Fruit fly (Drosophila melanogaster) whole organism, embryonic: ENCODE measurements around the gene CG7342.

Experiments used
- Abd-B ChIP-seq: fragments of 200-800 bp; sonication (Bioruptor generic); optimal IDR thresholded peaks from 2 replicates; lab custom pipeline; 2018; ENCODE audit warnings: missing biosample characterization, mild to moderate bottlenecking, missing genetic modification characterization, moderate library complexity
- BEAF-32 ChIP-seq: fragments of 200-800 bp; sonication (Bioruptor generic); optimal IDR thresholded peaks from 3 replicates; lab custom pipeline; 2017; ENCODE audit warnings: missing biosample characterization, missing genetic modification characterization, mild to moderate bottlenecking, moderate library complexity, missing genetic modification reagents
- CG10209 ChIP-seq: fragments of 200-800 bp; sonication (Bioruptor generic); optimal IDR thresholded peaks from 3 replicates; lab custom pipeline; 2017; ENCODE audit warnings: missing biosample characterization, mild to moderate bottlenecking, missing genetic modification characterization, missing genetic modification reagents
- CG10979 ChIP-seq: fragments of 200-800 bp; sonication (Bioruptor generic); optimal IDR thresholded peaks from 2 replicates; lab custom pipeline; 2018; ENCODE audit warnings: missing biosample characterization, mild to moderate bottlenecking, missing genetic modification characterization, moderate library complexity
- CG11247 ChIP-seq: fragments of 200-800 bp; sonication (Bioruptor generic); IDR thresholded peaks from 2 replicates; pipeline ENCODE4 v1.3.6; 2022; ENCODE audit warnings: missing biosample characterization, missing genetic modification characterization
- CG16779 ChIP-seq: fragments of 200-800 bp; sonication (Bioruptor generic); IDR thresholded peaks from 2 replicates; pipeline ENCODE4 v1.3.6; 2022; ENCODE audit warnings: missing biosample characterization, missing genetic modification characterization
- CG17385 ChIP-seq: fragments of 200-800 bp; sonication (Bioruptor generic); optimal IDR thresholded peaks from 3 replicates; lab custom pipeline; 2018; ENCODE audit warnings: missing biosample characterization, mild to moderate bottlenecking, missing genetic modification characterization
- CG18619 ChIP-seq: fragments of 200-800 bp; sonication (Bioruptor generic); optimal IDR thresholded peaks from 3 replicates; lab custom pipeline; 2017; ENCODE audit warnings: missing biosample characterization, mild to moderate bottlenecking, missing genetic modification characterization
- CG2889 ChIP-seq: fragments of 200-800 bp; sonication (Bioruptor generic); IDR thresholded peaks from 3 replicates; pipeline ENCODE4 v1.3.6; 2022; ENCODE audit warnings: missing biosample characterization, missing genetic modification characterization
- CG33557 ChIP-seq: fragments of 200-800 bp; sonication (Bioruptor generic); optimal IDR thresholded peaks from 2 replicates; lab custom pipeline; 2019; ENCODE audit warnings: missing biosample characterization, mild to moderate bottlenecking, missing genetic modification characterization, moderate library complexity
- CG34422 ChIP-seq: fragments of 200-800 bp; sonication (Bioruptor generic); IDR thresholded peaks from 3 replicates; pipeline ENCODE4 v1.3.6; 2022; ENCODE audit warnings: missing biosample characterization, missing genetic modification characterization
- CG4424 ChIP-seq: fragments of 200-800 bp; sonication (Bioruptor generic); optimal IDR thresholded peaks from 3 replicates; lab custom pipeline; 2016; ENCODE audit warnings: missing biosample characterization, missing genetic modification characterization
- CG5245 ChIP-seq: fragments of 200-800 bp; sonication (Bioruptor generic); optimal IDR thresholded peaks from 3 replicates; lab custom pipeline; 2016; ENCODE audit warnings: missing biosample characterization, missing genetic modification characterization
- CG6791 ChIP-seq: fragments of 200-800 bp; sonication (Bioruptor generic); IDR thresholded peaks from 3 replicates; pipeline ENCODE4 v1.3.6; 2022; ENCODE audit warnings: missing biosample characterization, missing genetic modification characterization; ENCODE audit not compliant: partially characterized antibody
- CG6854 ChIP-seq: fragments of 200-800 bp; sonication (Bioruptor generic); optimal IDR thresholded peaks from 3 replicates; lab custom pipeline; 2017; ENCODE audit warnings: missing biosample characterization, mild to moderate bottlenecking, missing genetic modification characterization
- CG7372 ChIP-seq: fragments of 200-800 bp; sonication (Bioruptor generic); IDR thresholded peaks from 2 replicates; pipeline ENCODE4 v1.3.6; 2022; ENCODE audit warnings: missing biosample characterization, missing genetic modification characterization
- CG7556 ChIP-seq: fragments of 200-800 bp; sonication (Bioruptor generic); optimal IDR thresholded peaks from 2 replicates; lab custom pipeline; 2017; ENCODE audit warnings: missing biosample characterization, mild to moderate bottlenecking, missing genetic modification characterization
- CG7839 ChIP-seq: fragments of 200-800 bp; sonication (Bioruptor generic); optimal IDR thresholded peaks from 3 replicates; lab custom pipeline; 2018; ENCODE audit warnings: missing biosample characterization, mild to moderate bottlenecking, missing genetic modification characterization, moderate library complexity
- CTCF ChIP-seq: fragments of 200-800 bp; sonication (Bioruptor generic); optimal IDR thresholded peaks from 2 replicates; lab custom pipeline; 2017; ENCODE audit warnings: missing biosample characterization, mild to moderate bottlenecking, missing genetic modification characterization, moderate library complexity
- Chrac-16 ChIP-seq: fragments of 200-800 bp; sonication (Bioruptor generic); optimal IDR thresholded peaks from 3 replicates; lab custom pipeline; 2016; ENCODE audit warnings: missing biosample characterization, missing genetic modification characterization
- D19B ChIP-seq: fragments of 200-800 bp; sonication (Bioruptor generic); optimal IDR thresholded peaks from 2 replicates; lab custom pipeline; 2017; ENCODE audit warnings: missing biosample characterization, mild to moderate bottlenecking, missing genetic modification characterization
- Dbx ChIP-seq: fragments of 200-800 bp; sonication (Bioruptor generic); IDR thresholded peaks from 3 replicates; pipeline ENCODE4 v1.3.6; 2022; ENCODE audit warnings: missing biosample characterization, missing genetic modification characterization
- Dfd ChIP-seq, 2 experiments: fragments of >200 bp; optimal IDR thresholded peaks; 2 replicates each; lab custom pipeline; 2017; ENCODE audit warnings: missing biosample characterization in 2 of 2, missing genetic modification characterization in 2 of 2
- Drgx ChIP-seq: fragments of 200-800 bp; sonication (Bioruptor generic); IDR thresholded peaks from 2 replicates; pipeline ENCODE4 v1.3.6; 2022; ENCODE audit warnings: missing biosample characterization, missing genetic modification characterization
- Ets65A ChIP-seq: fragments of 200-800 bp; sonication (Bioruptor generic); peaks from one replicate; lab custom pipeline; 2016; ENCODE audit warnings: missing biosample characterization, missing genetic modification characterization
- Fer3 ChIP-seq: fragments of 200-800 bp; sonication (Bioruptor generic); optimal IDR thresholded peaks from 2 replicates; lab custom pipeline; 2018; ENCODE audit warnings: missing biosample characterization, mild to moderate bottlenecking, missing genetic modification characterization, moderate library complexity
- HHEX ChIP-seq: fragments of 200-800 bp; sonication (Bioruptor generic); optimal IDR thresholded peaks from 3 replicates; lab custom pipeline; 2017; ENCODE audit warnings: missing biosample characterization, mild to moderate bottlenecking, missing genetic modification characterization, missing genetic modification reagents
- HLH3B ChIP-seq: fragments of 200-800 bp; sonication (Bioruptor generic); IDR thresholded peaks from 2 replicates; pipeline ENCODE4 v1.3.6; 2022; ENCODE audit warnings: missing biosample characterization, missing genetic modification characterization
- HLH54F ChIP-seq: fragments of 200-800 bp; sonication (Bioruptor generic); optimal IDR thresholded peaks from 3 replicates; lab custom pipeline; 2016; ENCODE audit warnings: missing biosample characterization, missing genetic modification characterization
- Hmr ChIP-seq: fragments of 200-800 bp; sonication (Bioruptor generic); optimal IDR thresholded peaks from 3 replicates; lab custom pipeline; 2017; ENCODE audit warnings: mild to moderate bottlenecking, missing biosample characterization, missing genetic modification reagents, missing genetic modification characterization
- MBD-R2 ChIP-seq: fragments of 200-800 bp; sonication (Bioruptor generic); IDR thresholded peaks from 2 replicates; pipeline ENCODE4 v1.3.6; 2022; ENCODE audit warnings: missing biosample characterization, missing genetic modification characterization
- MESR4 ChIP-seq: fragments of 200-800 bp; sonication (Bioruptor generic); optimal IDR thresholded peaks from 2 replicates; lab custom pipeline; 2018; ENCODE audit warnings: missing biosample characterization, mild to moderate bottlenecking, missing genetic modification characterization, moderate library complexity
- Med ChIP-seq: fragments of 200-800 bp; sonication (Bioruptor generic); peaks from one replicate; lab custom pipeline; 2016; ENCODE audit warnings: missing biosample characterization, missing genetic modification characterization, mild to moderate bottlenecking, inconsistent platforms, moderate library complexity
- Pdp1 ChIP-seq, 2 experiments: fragments of 200-800 bp; sonication (Bioruptor generic); optimal IDR thresholded peaks; 3 replicates each; lab custom pipeline; 2016; ENCODE audit warnings: missing biosample characterization in 2 of 2, missing genetic modification characterization in 2 of 2, mild to moderate bottlenecking in 1 of 2, moderate library complexity in 1 of 2
- YL-1 ChIP-seq: fragments of 200-800 bp; sonication (Bioruptor generic); optimal IDR thresholded peaks from 3 replicates; lab custom pipeline; 2017; ENCODE audit warnings: missing biosample characterization, mild to moderate bottlenecking, missing genetic modification characterization
- chinmo ChIP-seq: fragments of 200-800 bp; sonication (Bioruptor generic); IDR thresholded peaks from 4 replicates; pipeline ENCODE4 v1.3.6; 2022; ENCODE audit warnings: missing biosample characterization, missing genetic modification characterization; ENCODE audit not compliant: partially characterized antibody
- chm ChIP-seq: fragments of 200-800 bp; sonication (Bioruptor generic); IDR thresholded peaks from 2 replicates; pipeline ENCODE4 v1.3.6; 2022; ENCODE audit warnings: missing biosample characterization, missing genetic modification characterization
- corto ChIP-seq: fragments of 200-800 bp; sonication (Bioruptor generic); optimal IDR thresholded peaks from 2 replicates; lab custom pipeline; 2016; ENCODE audit warnings: missing biosample characterization, mild to moderate bottlenecking, missing genetic modification characterization, moderate library complexity
- cwo ChIP-seq: fragments of 200-800 bp; sonication (Bioruptor generic); optimal IDR thresholded peaks from 3 replicates; lab custom pipeline; 2017; ENCODE audit warnings: missing biosample characterization, missing genetic modification characterization, mild to moderate bottlenecking, moderate library complexity, missing genetic modification reagents
- dpn ChIP-seq, 2 experiments: fragments of 200-800 bp; sonication (Bioruptor generic); optimal IDR thresholded peaks; 3 replicates each; lab custom pipeline; 2016; ENCODE audit warnings: missing biosample characterization in 2 of 2, missing genetic modification characterization in 2 of 2
- dysf ChIP-seq: fragments of 200-800 bp; sonication (Bioruptor generic); IDR thresholded peaks from 3 replicates; pipeline ENCODE4 v1.3.6; 2022; ENCODE audit warnings: missing biosample characterization, missing genetic modification characterization
- gcm ChIP-seq: fragments of 200-800 bp; sonication (Bioruptor generic); optimal IDR thresholded peaks from 2 replicates; lab custom pipeline; 2019; ENCODE audit warnings: missing biosample characterization, mild to moderate bottlenecking, missing genetic modification characterization, moderate library complexity
- insv ChIP-seq, 2 experiments: fragments of 200-800 bp; sonication (Bioruptor generic); optimal IDR thresholded peaks; 3 replicates each; lab custom pipeline; 2016 to 2018; ENCODE audit warnings: missing biosample characterization in 2 of 2, missing genetic modification characterization in 2 of 2
- lilli ChIP-seq: fragments of 200-800 bp; sonication (Bioruptor generic); optimal IDR thresholded peaks from 3 replicates; lab custom pipeline; 2016; ENCODE audit warnings: missing biosample characterization, missing genetic modification characterization
- pfk ChIP-seq: fragments of 200-800 bp; sonication (Bioruptor generic); optimal IDR thresholded peaks from 2 replicates; lab custom pipeline; 2018; ENCODE audit warnings: missing biosample characterization, mild to moderate bottlenecking, missing genetic modification characterization, moderate library complexity
- phol ChIP-seq: fragments of 200-800 bp; sonication (Bioruptor generic); optimal IDR thresholded peaks from 3 replicates; lab custom pipeline; 2018; ENCODE audit warnings: missing biosample characterization, mild to moderate bottlenecking, missing genetic modification characterization, moderate library complexity
- pnt ChIP-seq: fragments of 200-800 bp; sonication (Bioruptor generic); optimal IDR thresholded peaks from 3 replicates; lab custom pipeline; 2016; ENCODE audit warnings: missing biosample characterization, missing genetic modification characterization
- sd ChIP-seq: fragments of 200-800 bp; sonication (Bioruptor generic); optimal IDR thresholded peaks from 3 replicates; lab custom pipeline; 2018; ENCODE audit warnings: missing biosample characterization, mild to moderate bottlenecking, missing genetic modification characterization, moderate library complexity
- sim ChIP-seq: fragments of 200-800 bp; sonication (Bioruptor generic); IDR thresholded peaks from 2 replicates; pipeline ENCODE4 v1.3.6; 2022; ENCODE audit warnings: missing biosample characterization, missing genetic modification characterization
- stc ChIP-seq: fragments of 200-800 bp; sonication (Bioruptor generic); IDR thresholded peaks from 2 replicates; pipeline ENCODE4 v1.3.6; 2022; ENCODE audit warnings: missing biosample characterization, missing genetic modification characterization
- ttk ChIP-seq: fragments of 200-800 bp; sonication (Bioruptor generic); IDR thresholded peaks from 2 replicates; pipeline ENCODE4 v2.1.2; 2022; ENCODE audit warnings: missing biosample characterization, missing genetic modification characterization
- zf30C ChIP-seq: fragments of 200-800 bp; sonication (Bioruptor generic); optimal IDR thresholded peaks from 3 replicates; lab custom pipeline; 2018; ENCODE audit warnings: missing biosample characterization, mild to moderate bottlenecking, missing genetic modification characterization

The CG7342 gene

dm6 chr3R:19568736-19569135, 34.4 kb upstream of the CG7342 start (continued):
- TF ChIP-seq HHEX (GFP tag; lab: Kevin White, UChicago) (no peak), Abd-B (GFP tag; lab: Kevin White, UChicago) (no peak), CG10209 (GFP tag; lab: Kevin White, UChicago) (no peak), lilli (GFP tag; lab: Kevin White, UChicago) (no peak), Dfd (GFP tag; optimal IDR thresholded peaks at IDR 0.05; lab: Kevin White, UChicago) (no peak), CTCF (no peak), pfk (GFP tag; lab: Kevin White, UChicago) (no peak), sim (GFP tag; lab: Robert Waterston, UW) (no peak), CG17385 (GFP tag; lab: Kevin White, UChicago) (no peak), BEAF-32 (GFP tag; lab: Kevin White, UChicago) (no peak), CG18619 (GFP tag; lab: Kevin White, UChicago) (no peak), CG16779 (no peak), dysf (no peak), MESR4 (GFP tag; lab: Kevin White, UChicago) (no peak), Dbx (GFP tag; lab: Robert Waterston, UW) (no peak), chinmo (GFP tag; lab: Robert Waterston, UW) (peak; percentile 95; the same call in 3 of the 4 replicates), insv (GFP tag; optimal IDR thresholded peaks at IDR 0.05; lab: Kevin White, UChicago) (no peak), chm (GFP tag; lab: Robert Waterston, UW) (no peak), corto (peak; percentile 11), CG7556 (GFP tag; lab: Kevin White, UChicago) (no peak), CG11247 (GFP tag; lab: Robert Waterston, UW) (no peak), Pdp1 (GFP tag; optimal IDR thresholded peaks at IDR 0.05; lab: Kevin White, UChicago) (no peak), Med (GFP tag; lab: Kevin White, UChicago) (no peak), CG5245 (no peak), CG7372 (GFP tag; lab: Robert Waterston, UW) (no peak), CG2889 (GFP tag; lab: Robert Waterston, UW) (no peak), HLH54F (GFP tag; lab: Kevin White, UChicago) (no peak), Chrac-16 (GFP tag; lab: Kevin White, UChicago) (no peak), sd (tag; lab: Kevin White, UChicago) (peak; percentile 70), CG34422 (GFP tag; lab: Robert Waterston, UW) (no peak), CG6854 (GFP tag; lab: Kevin White, UChicago) (no peak), CG33557 (GFP tag; lab: Kevin White, UChicago) (no peak), stc (GFP tag; lab: Robert Waterston, UW) (no peak), CG6791 (GFP tag; lab: Robert Waterston, UW) (no peak; the same call in 2 of the 3 replicates), D19B (GFP tag; lab: Kevin White, UChicago) (no peak), HLH3B (GFP tag; lab: Robert Waterston, UW) (no peak), Hmr (no peak), YL-1 (GFP tag; lab: Kevin White, UChicago) (no peak), zf30C (GFP tag; lab: Kevin White, UChicago) (no peak), CG7839 (no peak), pnt (GFP tag; lab: Kevin White, UChicago) (no peak), Fer3 (tag; lab: Kevin White, UChicago) (no peak), dpn (GFP tag; optimal IDR thresholded peaks at IDR 0.05; lab: Kevin White, UChicago) (no peak), Drgx (GFP tag; lab: Robert Waterston, UW) (no peak), phol (tag; lab: Kevin White, UChicago) (no peak), Ets65A (GFP tag; lab: Kevin White, UChicago) (no peak), cwo (GFP tag; lab: Kevin White, UChicago) (no peak), CG4424 (no peak), MBD-R2 (GFP tag; lab: Robert Waterston, UW) (no peak), gcm (GFP tag; lab: Kevin White, UChicago) (peak; percentile 69), CG10979 (tag; lab: Kevin White, UChicago) (no peak), ttk (GFP tag; lab: Robert Waterston, UW) (no peak)
